Fruit fly (Drosophila melanogaster) whole organism, embryonic: Measurements from ENCODE around the gene CG7071.

Experiments used
- CG11504 ChIP-seq: fragments of 200-800 bp; sonication (Bioruptor generic); optimal IDR thresholded peaks from 3 replicates; lab custom pipeline; 2019; ENCODE audit warnings: missing biosample characterization, mild to moderate bottlenecking, missing genetic modification characterization, moderate library complexity
- CG1647 ChIP-seq: fragments of 200-800 bp; sonication (Bioruptor generic); optimal IDR thresholded peaks from 3 replicates; lab custom pipeline; 2016; ENCODE audit warnings: missing biosample characterization, missing genetic modification characterization
- CG2129 ChIP-seq: fragments of 200-800 bp; sonication (Bioruptor generic); IDR thresholded peaks from 2 replicates; pipeline ENCODE4 v1.3.6; 2022; ENCODE audit warnings: missing biosample characterization, missing genetic modification characterization; ENCODE audit not compliant: partially characterized antibody
- CG9215 ChIP-seq: fragments of 200-800 bp; sonication (Bioruptor generic); IDR thresholded peaks from 2 replicates; pipeline ENCODE4 v1.3.6; 2022; ENCODE audit warnings: missing biosample characterization, missing genetic modification characterization
- CHES-1-like ChIP-seq: fragments of 200-800 bp; sonication (Bioruptor generic); optimal IDR thresholded peaks from 2 replicates; lab custom pipeline; 2016; ENCODE audit warnings: missing biosample characterization, missing genetic modification characterization
- Chrac-16 ChIP-seq: fragments of 200-800 bp; sonication (Bioruptor generic); optimal IDR thresholded peaks from 3 replicates; lab custom pipeline; 2016; ENCODE audit warnings: missing biosample characterization, missing genetic modification characterization
- Doc3 ChIP-seq: fragments of 200-800 bp; sonication (Bioruptor generic); IDR thresholded peaks from 3 replicates; pipeline ENCODE4 v1.3.6; 2022; ENCODE audit warnings: missing biosample characterization, missing genetic modification characterization; ENCODE audit not compliant: partially characterized antibody
- E2f2 ChIP-seq: fragments of 200-800 bp; sonication (Bioruptor generic); IDR thresholded peaks from 2 replicates; pipeline ENCODE4 v1.3.6; 2022; ENCODE audit warnings: missing biosample characterization, missing genetic modification characterization
- Elba2 ChIP-seq: fragments of 200-800 bp; sonication (Bioruptor generic); optimal IDR thresholded peaks from 3 replicates; lab custom pipeline; 2016; ENCODE audit warnings: missing biosample characterization, missing genetic modification characterization
- Neu2 ChIP-seq: fragments of 200-800 bp; sonication (Bioruptor generic); optimal IDR thresholded peaks from 3 replicates; lab custom pipeline; 2016; ENCODE audit warnings: missing biosample characterization, missing genetic modification characterization, borderline replicate concordance
- ap ChIP-seq: fragments of 200-800 bp; sonication (Bioruptor generic); IDR thresholded peaks from 2 replicates; pipeline ENCODE4 v1.3.6; 2022; ENCODE audit warnings: missing biosample characterization, missing genetic modification characterization
- odd ChIP-seq: fragments of 200-800 bp; sonication (Bioruptor generic); optimal IDR thresholded peaks from 2 replicates; lab custom pipeline; 2017; ENCODE audit warnings: missing biosample characterization, mild to moderate bottlenecking, missing genetic modification characterization
- tap ChIP-seq: fragments of 200-800 bp; optimal IDR thresholded peaks from 3 replicates; lab custom pipeline; 2019; ENCODE audit warnings: missing biosample characterization, mild to moderate bottlenecking, missing genetic modification characterization, moderate library complexity

- no peak for TF ChIP-seq Elba2 (GFP tag; lab: Kevin White, UChicago)
- TF ChIP-seq ap (GFP tag; lab: Robert Waterston, UW) = no peak
- no peak for TF ChIP-seq CHES-1-like (GFP tag; lab: Kevin White, UChicago)
- TF ChIP-seq E2f2 (GFP tag; lab: Robert Waterston, UW) = no peak
- no peak for TF ChIP-seq tap (tag; lab: Kevin White, UChicago)
- TF ChIP-seq CG1647 (GFP tag; lab: Kevin White, UChicago) = no peak
- no peak for TF ChIP-seq odd
- no peak for TF ChIP-seq Chrac-16 (GFP tag; lab: Kevin White, UChicago)
- TF ChIP-seq CG9215 = no peak
- no peak for TF ChIP-seq Neu2 (GFP tag; lab: Kevin White, UChicago)
- no peak for TF ChIP-seq CG11504
- TF ChIP-seq Doc3 = no peak
- no peak for TF ChIP-seq CG2129 (GFP tag; lab: Robert Waterston, UW)
Observed at dm6 chr3R:22351396-22351795, 11.0 kb upstream of the CG7071 start, which contains the start of gene rdhB.
